Worm (Caenorhabditis elegans) whole organism, L1 larva: ENCODE results near the gene nspc-4.

Experiments
- ets-5 ChIP-seq: fragments of 200-800 bp; sonication (Bioruptor generic); IDR thresholded peaks from 2 replicates; pipeline ENCODE4 v1.3.6; 2022; ENCODE audit warnings: missing genetic modification characterization, missing compliant biosample characterization
- grh-1 ChIP-seq: fragments of 200-800 bp; sonication (Bioruptor generic); IDR thresholded peaks from 2 replicates; pipeline ENCODE4 v1.3.6; 2022; ENCODE audit warnings: missing genetic modification reagents, missing genetic modification characterization, missing compliant biosample characterization
- lin-39 ChIP-seq: fragments of 150-350 bp; optimal IDR thresholded peaks from 2 replicates; lab custom pipeline; 2014; ENCODE audit warnings: missing biosample characterization, missing genetic modification reagents, missing genetic modification characterization
- nhr-11 ChIP-seq: fragments of 150-350 bp; optimal IDR thresholded peaks from 2 replicates; lab custom pipeline; 2014; ENCODE audit warnings: missing biosample characterization, missing genetic modification characterization
- nhr-237 ChIP-seq: fragments of 150-350 bp; optimal IDR thresholded peaks from 2 replicates; lab custom pipeline; 2014; ENCODE audit warnings: missing biosample characterization, missing genetic modification characterization
- nhr-77 ChIP-seq: fragments of 150-350 bp; optimal IDR thresholded peaks from 2 replicates; lab custom pipeline; 2014; ENCODE audit warnings: missing biosample characterization, missing genetic modification characterization
- snpc-4 ChIP-seq: fragments of 150-350 bp; optimal IDR thresholded peaks from 2 replicates; lab custom pipeline; 2014; ENCODE audit warnings: missing biosample characterization, missing genetic modification characterization

DNA sequence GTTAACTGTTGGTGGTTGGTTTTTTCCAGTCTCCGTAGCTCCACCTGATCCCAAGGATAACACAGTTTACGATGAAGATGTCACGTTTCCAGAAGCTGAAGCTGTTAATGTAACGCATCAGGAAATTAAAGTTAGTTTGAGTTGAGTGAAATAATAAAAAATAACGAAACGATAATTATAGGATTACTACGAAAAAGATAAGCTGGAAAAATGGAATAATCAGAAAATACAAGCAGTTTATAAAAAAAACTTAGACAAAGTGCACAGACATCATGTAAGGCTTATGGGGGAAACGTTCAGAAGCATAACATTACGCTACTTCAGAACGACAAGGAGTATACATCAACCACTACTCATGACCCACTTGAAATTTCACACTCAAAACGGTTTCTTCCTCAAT lies 43.3 kb upstream of the nspc-4 start, which contains the start of gene F18E9.8:
- TF ChIP-seq nhr-11 (no peak), snpc-4 (tag; lab: Kevin White, UChicago) (no peak), ets-5 (GFP tag; lab: Robert Waterston, UW) (no peak), lin-39 (tag; lab: Kevin White, UChicago) (no peak), nhr-237 (no peak), nhr-77 (no peak), grh-1 (GFP tag; lab: Robert Waterston, UW) (no peak)
